Fruit fly (Drosophila melanogaster) whole organism, adult: ENCODE results near the gene vig.

Experiments used
- CG11617 ChIP-seq: fragments of 200-800 bp; sonication (Bioruptor generic); optimal IDR thresholded peaks from 2 replicates; lab custom pipeline; 2017; ENCODE audit warnings: mild to moderate bottlenecking, missing biosample characterization, missing genetic modification reagents, missing genetic modification characterization
- CG12768 ChIP-seq: fragments of 200-800 bp; sonication (Bioruptor generic); optimal IDR thresholded peaks from 2 replicates; lab custom pipeline; 2017; ENCODE audit warnings: missing biosample characterization, missing genetic modification characterization, mild to moderate bottlenecking, moderate library complexity, missing genetic modification reagents
- CG14711 ChIP-seq: fragments of 200-800 bp; sonication (Bioruptor generic); optimal IDR thresholded peaks from 2 replicates; lab custom pipeline; 2018; ENCODE audit warnings: missing biosample characterization, mild to moderate bottlenecking, missing genetic modification characterization, moderate library complexity
- CG1620 ChIP-seq: fragments of 200-800 bp; sonication (Bioruptor generic); optimal IDR thresholded peaks from 2 replicates; lab custom pipeline; 2016; ENCODE audit warnings: missing biosample characterization, missing genetic modification characterization
- CG33017 ChIP-seq: fragments of 200-800 bp; sonication (Bioruptor generic); optimal IDR thresholded peaks from 2 replicates; lab custom pipeline; 2018; ENCODE audit warnings: missing biosample characterization, mild to moderate bottlenecking, missing genetic modification characterization, moderate library complexity
- CG5204 ChIP-seq: fragments of 200-800 bp; sonication (Bioruptor generic); optimal IDR thresholded peaks from 2 replicates; lab custom pipeline; 2016; ENCODE audit warnings: missing biosample characterization, missing genetic modification characterization
- CG7045 ChIP-seq: fragments of 200-800 bp; sonication (Bioruptor generic); optimal IDR thresholded peaks from 2 replicates; lab custom pipeline; 2017; ENCODE audit warnings: missing biosample characterization, mild to moderate bottlenecking, missing genetic modification characterization
- CG7101 ChIP-seq: fragments of 200-800 bp; sonication (Bioruptor generic); optimal IDR thresholded peaks from 2 replicates; lab custom pipeline; 2018; ENCODE audit warnings: missing biosample characterization, mild to moderate bottlenecking, missing genetic modification characterization, moderate library complexity
- Clk ChIP-seq: fragments of 200-800 bp; sonication (Bioruptor generic); optimal IDR thresholded peaks from 2 replicates; lab custom pipeline; 2017; ENCODE audit warnings: missing biosample characterization, missing genetic modification characterization
- Crg-1 ChIP-seq: fragments of 200-800 bp; sonication (Bioruptor generic); optimal IDR thresholded peaks from 2 replicates; lab custom pipeline; 2016; ENCODE audit warnings: missing biosample characterization, missing genetic modification characterization
- Hr96 ChIP-seq: fragments of 200-800 bp; sonication (Bioruptor generic); optimal IDR thresholded peaks from 2 replicates; lab custom pipeline; 2016; ENCODE audit warnings: missing biosample characterization, missing genetic modification characterization
- Mnt ChIP-seq: fragments of 200-800 bp; sonication (Bioruptor generic); optimal IDR thresholded peaks from 2 replicates; lab custom pipeline; 2016; ENCODE audit warnings: missing biosample characterization, mild to moderate bottlenecking, missing genetic modification characterization
- bab1 ChIP-seq: fragments of 200-800 bp; sonication (Bioruptor generic); optimal IDR thresholded peaks from 3 replicates; lab custom pipeline; 2019; ENCODE audit warnings: missing biosample characterization, mild to moderate bottlenecking, missing genetic modification characterization, moderate library complexity
- cic ChIP-seq: fragments of 200-800 bp; sonication (Bioruptor generic); optimal IDR thresholded peaks from 2 replicates; lab custom pipeline; 2017; ENCODE audit warnings: missing biosample characterization, mild to moderate bottlenecking, missing genetic modification characterization, moderate library complexity
- cnc ChIP-seq, 2 experiments: fragments of >200 bp; optimal IDR thresholded peaks; 2 replicates each; lab custom pipeline; 2017
- kay ChIP-seq: fragments of 200-800 bp; sonication (Bioruptor generic); peaks from one replicate; lab custom pipeline; 2016; ENCODE audit warnings: missing biosample characterization, missing genetic modification characterization, borderline replicate concordance
- ovo ChIP-seq: fragments of 200-800 bp; sonication (Bioruptor generic); optimal IDR thresholded peaks from 2 replicates; lab custom pipeline; 2016; ENCODE audit warnings: missing biosample characterization, missing genetic modification characterization
- pad ChIP-seq: fragments of 200-800 bp; sonication (Bioruptor generic); optimal IDR thresholded peaks from 3 replicates; lab custom pipeline; 2017; ENCODE audit warnings: missing biosample characterization, missing genetic modification characterization, mild to moderate bottlenecking, moderate library complexity, missing genetic modification reagents
- tj ChIP-seq: fragments of 200-800 bp; sonication (Bioruptor generic); optimal IDR thresholded peaks from 3 replicates; lab custom pipeline; 2017; ENCODE audit warnings: missing biosample characterization, mild to moderate bottlenecking, missing genetic modification characterization, moderate library complexity
- toe ChIP-seq: fragments of 200-800 bp; sonication (Bioruptor generic); optimal IDR thresholded peaks from 2 replicates; lab custom pipeline; 2016; ENCODE audit warnings: missing biosample characterization, missing genetic modification characterization

vig gene

dm6 chr2L:15070216-15070615 is at the start of gene vig:
Gene vig, minus strand, starts transcription at chr2L:15070316.
- TF ChIP-seq tj (GFP tag; lab: Kevin White, UChicago) (no peak), cic (no peak), Hr96 (no peak), cnc (optimal IDR thresholded peaks at IDR 0.05; lab: Kevin White, UChicago) (no peak), ovo (GFP tag; lab: Kevin White, UChicago) (no peak), Crg-1 (GFP tag; lab: Kevin White, UChicago) (no peak), CG12768 (GFP tag; lab: Kevin White, UChicago) (no peak), CG5204 (GFP tag; lab: Kevin White, UChicago) (no peak), CG7101 (tag; lab: Kevin White, UChicago) (no peak), bab1 (GFP tag; lab: Kevin White, UChicago) (no peak), Clk (GFP tag; lab: Kevin White, UChicago) (no peak)

dm6 chr2L:15118507-15118906 is 48.4 kb upstream of the vig start:
- TF ChIP-seq ovo (GFP tag; lab: Kevin White, UChicago) (no peak), CG14711 (no peak), Mnt (no peak), Hr96 (no peak), kay (no peak), cnc (optimal IDR thresholded peaks at IDR 0.05; lab: Kevin White, UChicago) (no peak), Clk (GFP tag; lab: Kevin White, UChicago) (no peak), CG1620 (GFP tag; lab: Kevin White, UChicago) (no peak), CG5204 (GFP tag; lab: Kevin White, UChicago) (no peak), CG33017 (tag; lab: Kevin White, UChicago) (no peak), CG12768 (GFP tag; lab: Kevin White, UChicago) (no peak), CG11617 (no peak), cic (no peak), bab1 (GFP tag; lab: Kevin White, UChicago) (no peak)

- peak; percentile 7 for TF ChIP-seq pad (GFP tag; lab: Kevin White, UChicago)
- peak; percentile 1 for TF ChIP-seq toe
- no peak for TF ChIP-seq CG11617
These were observed 47.9 kb upstream of the vig start for dm6 chr2L:15117995-15118394.

- TF ChIP-seq Hr96 (peak; percentile 43), cnc (optimal IDR thresholded peaks at IDR 0.05; lab: Kevin White, UChicago) (no peak), bab1 (GFP tag; lab: Kevin White, UChicago) (peak; percentile 23), CG7101 (tag; lab: Kevin White, UChicago) (peak; percentile 18), CG1620 (GFP tag; lab: Kevin White, UChicago) (peak; percentile 33), CG14711 (peak; percentile 23), CG7045 (GFP tag; lab: Kevin White, UChicago) (no peak), Mnt (peak; percentile 53), pad (GFP tag; lab: Kevin White, UChicago) (peak; percentile 100), ovo (GFP tag; lab: Kevin White, UChicago) (no peak), CG12768 (GFP tag; lab: Kevin White, UChicago) (no peak), Crg-1 (GFP tag; lab: Kevin White, UChicago) (peak; percentile 0), CG11617 (no peak), toe (peak; percentile 34)
These were observed 43.3 kb upstream of the vig start, which contains the start of gene stc for dm6 chr2L:15113234-15113916. Gene stc, plus strand, starts transcription at chr2L:15113480.

- TF ChIP-seq Hr96: no peak
- TF ChIP-seq CG1620 (GFP tag; lab: Kevin White, UChicago): no peak
- no peak for TF ChIP-seq CG12768 (GFP tag; lab: Kevin White, UChicago)
- TF ChIP-seq Crg-1 (GFP tag; lab: Kevin White, UChicago): no peak
- no peak for TF ChIP-seq CG33017 (tag; lab: Kevin White, UChicago)
These were observed 41.2 kb upstream of the vig start for dm6 chr2L:15111276-15111675.

- no peak for TF ChIP-seq Hr96
- TF ChIP-seq CG5204 (GFP tag; lab: Kevin White, UChicago): no peak
- TF ChIP-seq Mnt: no peak
- TF ChIP-seq pad (GFP tag; lab: Kevin White, UChicago): no peak
- TF ChIP-seq CG33017 (tag; lab: Kevin White, UChicago): no peak
- no peak for TF ChIP-seq kay
These were observed 39.0 kb upstream of the vig start, which contains the start of gene CG15269 for dm6 chr2L:15109145-15109544. Gene CG15269, plus strand, starts transcription at chr2L:15109405.

dm6 chr2L:15107238-15107637 is 37.1 kb upstream of the vig start:
- no peak for TF ChIP-seq CG1620 (GFP tag; lab: Kevin White, UChicago)
- TF ChIP-seq CG7101 (tag; lab: Kevin White, UChicago): no peak
- TF ChIP-seq Clk (GFP tag; lab: Kevin White, UChicago): no peak
- no peak for TF ChIP-seq CG12768 (GFP tag; lab: Kevin White, UChicago)
- TF ChIP-seq toe: no peak
- TF ChIP-seq Crg-1 (GFP tag; lab: Kevin White, UChicago): no peak
- TF ChIP-seq ovo (GFP tag; lab: Kevin White, UChicago): no peak
- no peak for TF ChIP-seq bab1 (GFP tag; lab: Kevin White, UChicago)
- no peak for TF ChIP-seq cic
- no peak for TF ChIP-seq Mnt
- TF ChIP-seq CG33017 (tag; lab: Kevin White, UChicago): no peak
- TF ChIP-seq CG11617: no peak
- TF ChIP-seq tj (GFP tag; lab: Kevin White, UChicago): no peak
- TF ChIP-seq Hr96: no peak
- no peak for TF ChIP-seq kay
